Fruit fly (Drosophila melanogaster) whole organism, embryonic: ENCODE measurements around the gene CG8034.
A peak's percentile ranks its signal among the peaks of the same experiment; 100 is the strongest.

Experiments
- Aef1 ChIP-seq: fragments of 200-800 bp; sonication (Bioruptor generic); IDR thresholded peaks from 3 replicates; pipeline ENCODE4 v1.3.6; 2022; ENCODE audit warnings: missing biosample characterization, missing genetic modification characterization
- Atf3 ChIP-seq: fragments of 200-800 bp; sonication (Bioruptor generic); optimal IDR thresholded peaks from 3 replicates; lab custom pipeline; 2016; ENCODE audit warnings: missing biosample characterization, missing genetic modification characterization
- Atf6 ChIP-seq: fragments of 200-800 bp; sonication (Bioruptor generic); IDR thresholded peaks from 2 replicates; pipeline ENCODE4 v1.3.6; 2022; ENCODE audit warnings: missing biosample characterization, missing genetic modification characterization
- Bteb2 ChIP-seq: fragments of 200-800 bp; sonication (Bioruptor generic); optimal IDR thresholded peaks from 2 replicates; lab custom pipeline; 2016; ENCODE audit warnings: missing biosample characterization, missing genetic modification characterization
- CG10267 ChIP-seq: fragments of 200-800 bp; sonication (Bioruptor generic); optimal IDR thresholded peaks from 2 replicates; lab custom pipeline; 2018; ENCODE audit warnings: missing biosample characterization, mild to moderate bottlenecking, missing genetic modification characterization, moderate library complexity
- CG10321 ChIP-seq: fragments of 200-800 bp; sonication (Bioruptor generic); IDR thresholded peaks from 2 replicates; pipeline ENCODE4 v1.3.6; 2022; ENCODE audit warnings: missing biosample characterization, missing genetic modification characterization
- CG10979 ChIP-seq: fragments of 200-800 bp; sonication (Bioruptor generic); optimal IDR thresholded peaks from 2 replicates; lab custom pipeline; 2018; ENCODE audit warnings: missing biosample characterization, mild to moderate bottlenecking, missing genetic modification characterization, moderate library complexity
- CG11504 ChIP-seq: fragments of 200-800 bp; sonication (Bioruptor generic); optimal IDR thresholded peaks from 3 replicates; lab custom pipeline; 2019; ENCODE audit warnings: missing biosample characterization, mild to moderate bottlenecking, missing genetic modification characterization, moderate library complexity
- CG13296 ChIP-seq: fragments of 200-800 bp; sonication (Bioruptor generic); optimal IDR thresholded peaks from 3 replicates; lab custom pipeline; 2018; ENCODE audit warnings: missing biosample characterization, mild to moderate bottlenecking, missing genetic modification characterization
- CG15011 ChIP-seq: fragments of 200-800 bp; sonication (Bioruptor generic); optimal IDR thresholded peaks from 3 replicates; lab custom pipeline; 2018; ENCODE audit warnings: missing biosample characterization, mild to moderate bottlenecking, missing genetic modification characterization
- CG15479 ChIP-seq: fragments of 200-800 bp; sonication (Bioruptor generic); optimal IDR thresholded peaks from 3 replicates; lab custom pipeline; 2019; ENCODE audit warnings: missing biosample characterization, mild to moderate bottlenecking, missing genetic modification characterization, moderate library complexity
- CG16813 ChIP-seq: fragments of 200-800 bp; sonication (Bioruptor generic); IDR thresholded peaks from 3 replicates; pipeline ENCODE4 v1.3.6; 2022; ENCODE audit warnings: missing biosample characterization, missing genetic modification characterization; ENCODE audit not compliant: partially characterized antibody
- CG1792 ChIP-seq: fragments of 200-800 bp; sonication (Bioruptor generic); optimal IDR thresholded peaks from 2 replicates; lab custom pipeline; 2016; ENCODE audit warnings: missing biosample characterization, missing genetic modification characterization
- CG18262 ChIP-seq: fragments of 200-800 bp; optimal IDR thresholded peaks from 3 replicates; lab custom pipeline; 2019; ENCODE audit warnings: missing biosample characterization, mild to moderate bottlenecking, missing genetic modification characterization, moderate library complexity
- CG18599 ChIP-seq: fragments of 200-800 bp; sonication (Bioruptor generic); optimal IDR thresholded peaks from 3 replicates; lab custom pipeline; 2017; ENCODE audit warnings: missing biosample characterization, missing genetic modification characterization, mild to moderate bottlenecking, moderate library complexity, missing genetic modification reagents
- CG2712 ChIP-seq: fragments of 200-800 bp; optimal IDR thresholded peaks from 3 replicates; lab custom pipeline; 2019; ENCODE audit warnings: missing biosample characterization, mild to moderate bottlenecking, missing genetic modification characterization, moderate library complexity
- CG31365 ChIP-seq: fragments of 200-800 bp; sonication (Bioruptor generic); optimal IDR thresholded peaks from 2 replicates; lab custom pipeline; 2018; ENCODE audit warnings: missing biosample characterization, mild to moderate bottlenecking, missing genetic modification characterization
- CG32772 ChIP-seq: fragments of 200-800 bp; sonication (Bioruptor generic); IDR thresholded peaks from 2 replicates; pipeline ENCODE4 v1.3.6; 2022; ENCODE audit warnings: missing biosample characterization, missing genetic modification characterization
- CG4282 ChIP-seq: fragments of 200-800 bp; sonication (Bioruptor generic); optimal IDR thresholded peaks from 2 replicates; lab custom pipeline; 2016; ENCODE audit warnings: missing biosample characterization, missing genetic modification characterization
- CG4360 ChIP-seq: fragments of 200-800 bp; sonication (Bioruptor generic); IDR thresholded peaks from 2 replicates; pipeline ENCODE4 v1.3.6; 2022; ENCODE audit warnings: missing biosample characterization, missing genetic modification characterization
- CG5180 ChIP-seq: fragments of 200-800 bp; sonication (Bioruptor generic); optimal IDR thresholded peaks from 3 replicates; lab custom pipeline; 2017; ENCODE audit warnings: missing biosample characterization, missing genetic modification characterization, mild to moderate bottlenecking, moderate library complexity, missing genetic modification reagents
- CG6654 ChIP-seq: fragments of 200-800 bp; sonication (Bioruptor generic); optimal IDR thresholded peaks from 2 replicates; lab custom pipeline; 2017; ENCODE audit warnings: missing biosample characterization, mild to moderate bottlenecking, missing genetic modification characterization
- CG7839 ChIP-seq: fragments of 200-800 bp; sonication (Bioruptor generic); optimal IDR thresholded peaks from 3 replicates; lab custom pipeline; 2018; ENCODE audit warnings: missing biosample characterization, mild to moderate bottlenecking, missing genetic modification characterization, moderate library complexity
- CG8765 ChIP-seq: fragments of 200-800 bp; sonication (Bioruptor generic); IDR thresholded peaks from 2 replicates; pipeline ENCODE4 v1.3.6; 2022; ENCODE audit warnings: missing biosample characterization, missing genetic modification characterization
- CG9215 ChIP-seq: fragments of 200-800 bp; sonication (Bioruptor generic); IDR thresholded peaks from 2 replicates; pipeline ENCODE4 v1.3.6; 2022; ENCODE audit warnings: missing biosample characterization, missing genetic modification characterization
- CHES-1-like ChIP-seq: fragments of 200-800 bp; sonication (Bioruptor generic); optimal IDR thresholded peaks from 2 replicates; lab custom pipeline; 2016; ENCODE audit warnings: missing biosample characterization, missing genetic modification characterization
- Dfd ChIP-seq, 2 experiments: fragments of >200 bp; optimal IDR thresholded peaks; 2 replicates each; lab custom pipeline; 2017; ENCODE audit warnings: missing biosample characterization in 2 of 2, missing genetic modification characterization in 2 of 2
- Dip2 ChIP-seq: fragments of 200-800 bp; sonication (Bioruptor generic); IDR thresholded peaks from 2 replicates; pipeline ENCODE4 v1.3.6; 2022; ENCODE audit warnings: missing biosample characterization, missing genetic modification characterization
- Fer3 ChIP-seq: fragments of 200-800 bp; sonication (Bioruptor generic); optimal IDR thresholded peaks from 2 replicates; lab custom pipeline; 2018; ENCODE audit warnings: missing biosample characterization, mild to moderate bottlenecking, missing genetic modification characterization, moderate library complexity
- GATAe ChIP-seq: fragments of 200-800 bp; sonication (Bioruptor generic); conservative IDR thresholded peaks from 2 replicates; pipeline ENCODE4 v1.3.6; 2022; ENCODE audit warnings: missing biosample characterization, missing genetic modification characterization
- Hmx ChIP-seq: fragments of 200-800 bp; sonication (Bioruptor generic); optimal IDR thresholded peaks from 2 replicates; lab custom pipeline; 2016; ENCODE audit warnings: missing biosample characterization, missing genetic modification characterization
- Hr78 ChIP-seq, 2 experiments: fragments of 200-800 bp in 1 of 2; fragments of >200 bp in 1 of 2; sonication (Bioruptor generic) in 1 of 2; optimal IDR thresholded peaks; 2 replicates each; lab custom pipeline; 2017 to 2019; ENCODE audit warnings: missing biosample characterization in 2 of 2, missing genetic modification characterization in 2 of 2, mild to moderate bottlenecking in 1 of 2, moderate library complexity in 1 of 2
- Hsf ChIP-seq: fragments of 200-800 bp; sonication (Bioruptor generic); optimal IDR thresholded peaks from 3 replicates; lab custom pipeline; 2016; ENCODE audit warnings: missing biosample characterization, missing genetic modification characterization
- Med ChIP-seq: fragments of 200-800 bp; sonication (Bioruptor generic); peaks from one replicate; lab custom pipeline; 2016; ENCODE audit warnings: missing biosample characterization, missing genetic modification characterization, mild to moderate bottlenecking, inconsistent platforms, moderate library complexity
- Ptx1 ChIP-seq: fragments of 200-800 bp; sonication (Bioruptor generic); IDR thresholded peaks from 2 replicates; pipeline ENCODE4 v1.3.6; 2022; ENCODE audit warnings: missing biosample characterization, missing genetic modification characterization
- Rfx ChIP-seq: fragments of 200-800 bp; sonication (Bioruptor generic); IDR thresholded peaks from 2 replicates; pipeline ENCODE4 v1.3.6; 2022; ENCODE audit warnings: missing biosample characterization, missing genetic modification characterization
- ase ChIP-seq: fragments of 200-800 bp; sonication (Bioruptor generic); IDR thresholded peaks from 3 replicates; pipeline ENCODE4 v1.3.6; 2022; ENCODE audit warnings: missing biosample characterization, missing genetic modification characterization
- bowl ChIP-seq: fragments of 200-800 bp; sonication (Bioruptor generic); IDR thresholded peaks from 2 replicates; pipeline ENCODE4 v1.3.6; 2022; ENCODE audit warnings: missing biosample characterization, missing genetic modification characterization
- chn ChIP-seq: fragments of 200-800 bp; sonication (Bioruptor generic); optimal IDR thresholded peaks from 2 replicates; lab custom pipeline; 2016; ENCODE audit warnings: missing biosample characterization, missing genetic modification characterization
- dimm ChIP-seq: fragments of 200-800 bp; sonication (Bioruptor generic); IDR thresholded peaks from 2 replicates; pipeline ENCODE4 v1.3.6; 2022; ENCODE audit warnings: missing biosample characterization, missing genetic modification characterization
- dm ChIP-seq: fragments of 200-800 bp; sonication (Bioruptor generic); optimal IDR thresholded peaks from 3 replicates; lab custom pipeline; 2016; ENCODE audit warnings: missing biosample characterization, missing genetic modification characterization
- emc ChIP-seq: fragments of 200-800 bp; sonication (Bioruptor generic); optimal IDR thresholded peaks from 2 replicates; lab custom pipeline; 2016; ENCODE audit warnings: missing biosample characterization, missing genetic modification characterization
- exex ChIP-seq: fragments of 200-800 bp; sonication (Bioruptor generic); optimal IDR thresholded peaks from 4 replicates; lab custom pipeline; 2018; ENCODE audit warnings: missing biosample characterization, mild to moderate bottlenecking, missing genetic modification characterization, moderate library complexity
- fu2 ChIP-seq: fragments of 200-800 bp; sonication (Bioruptor generic); optimal IDR thresholded peaks from 2 replicates; lab custom pipeline; 2016; ENCODE audit warnings: missing biosample characterization, missing genetic modification characterization
- gro ChIP-seq: fragments of 200-800 bp; sonication (Bioruptor generic); optimal IDR thresholded peaks from 2 replicates; lab custom pipeline; 2016; ENCODE audit warnings: missing biosample characterization, missing genetic modification characterization
- otp ChIP-seq: fragments of 200-800 bp; sonication (Bioruptor generic); IDR thresholded peaks from 3 replicates; pipeline ENCODE4, ENCODE4 v1.3.6; 2022; ENCODE audit warnings: missing biosample characterization, missing genetic modification characterization
- sisA ChIP-seq: fragments of 200-800 bp; sonication (Bioruptor generic); IDR thresholded peaks from 2 replicates; pipeline ENCODE4 v1.3.6; 2022; ENCODE audit warnings: missing biosample characterization, missing genetic modification characterization
- toy ChIP-seq: fragments of 200-800 bp; sonication (Bioruptor generic); IDR thresholded peaks from 2 replicates; pipeline ENCODE4 v1.3.6; 2022; ENCODE audit warnings: missing biosample characterization, missing genetic modification characterization
- unpg ChIP-seq: fragments of 200-800 bp; sonication (Bioruptor generic); optimal IDR thresholded peaks from 3 replicates; lab custom pipeline; 2018; ENCODE audit warnings: missing biosample characterization, mild to moderate bottlenecking, missing genetic modification characterization, moderate library complexity
- zfh2 ChIP-seq: fragments of 200-800 bp; sonication (Bioruptor generic); optimal IDR thresholded peaks from 2 replicates; lab custom pipeline; 2016; ENCODE audit warnings: missing biosample characterization, missing genetic modification characterization

CG8034 gene

DNA sequence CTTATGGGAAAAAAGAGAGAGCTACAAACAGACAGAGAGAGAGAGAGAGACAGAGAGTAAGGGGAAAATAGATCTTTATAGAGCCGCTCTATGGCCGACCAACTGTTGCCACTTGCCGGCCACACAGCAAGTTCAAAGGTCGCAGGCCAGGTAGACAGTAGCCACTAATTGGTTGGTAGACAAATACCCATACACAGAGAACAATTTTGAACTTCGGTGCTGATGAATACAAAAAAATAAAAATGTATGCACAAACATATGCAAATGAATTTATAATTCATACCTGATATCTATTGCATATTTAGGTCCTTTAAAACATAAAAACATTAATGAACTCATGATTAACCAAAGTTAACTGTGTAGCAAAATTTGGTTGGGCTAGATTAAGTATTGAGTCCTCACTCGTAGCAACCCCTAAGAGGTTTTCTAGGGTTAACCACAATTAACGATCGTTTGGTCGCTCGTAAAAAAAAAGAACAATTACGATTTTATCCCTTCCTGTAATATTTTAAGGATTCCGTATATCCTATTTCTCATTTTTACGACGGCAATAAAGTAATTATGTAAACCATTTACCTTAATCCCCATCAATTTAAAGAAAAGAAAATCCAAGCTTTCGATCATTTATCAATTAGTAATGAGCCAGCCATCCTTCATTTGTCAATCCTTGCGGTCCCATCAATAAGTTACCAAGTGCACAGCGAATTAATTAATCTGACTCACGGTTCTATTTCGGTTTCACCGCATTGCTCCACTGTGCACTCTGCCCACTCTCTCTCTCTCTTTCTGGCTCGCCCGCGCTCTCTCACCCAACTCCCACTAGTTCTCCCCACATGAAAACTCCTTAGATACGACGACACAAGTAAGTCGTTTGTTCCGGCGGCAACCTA, 25.2 kb upstream of the CG8034 start (continued):
- TF ChIP-seq bowl (GFP tag; lab: Robert Waterston, UW) = no peak
- peak; percentile 13 for TF ChIP-seq CG18262 (tag; lab: Kevin White, UChicago)
- TF ChIP-seq CG16813 (GFP tag; lab: Robert Waterston, UW) = no peak
- no peak for TF ChIP-seq Fer3 (tag; lab: Kevin White, UChicago)
- TF ChIP-seq Rfx (GFP tag; lab: Robert Waterston, UW) = no peak
- TF ChIP-seq CG15479 = no peak
- TF ChIP-seq CG1792 (GFP tag; lab: Kevin White, UChicago) = no peak
- TF ChIP-seq dm (GFP tag; lab: Kevin White, UChicago) = no peak
- TF ChIP-seq CG9215 (GFP tag; lab: Robert Waterston, UW) = no peak
- no peak for TF ChIP-seq Bteb2
- no peak for TF ChIP-seq CG2712 (tag; lab: Kevin White, UChicago)
- no peak for TF ChIP-seq CG32772
- TF ChIP-seq Aef1 (GFP tag; lab: Robert Waterston, UW) = no peak
- TF ChIP-seq GATAe (GFP tag; lab: Robert Waterston, UW) = no peak
- no peak for TF ChIP-seq exex
- no peak for TF ChIP-seq sisA
- peak in 1 of 2 experiments; percentile 87 for TF ChIP-seq Hr78 (GFP tag; optimal IDR thresholded peaks at IDR 0.05; lab: Kevin White, UChicago)
- TF ChIP-seq CG31365 (tag; lab: Kevin White, UChicago) = no peak
- no peak for TF ChIP-seq Dip2 (GFP tag; lab: Robert Waterston, UW)
- no peak for TF ChIP-seq toy (GFP tag; lab: Robert Waterston, UW)
- no peak for TF ChIP-seq emc (GFP tag; lab: Kevin White, UChicago)
- no peak for TF ChIP-seq Hmx
- TF ChIP-seq gro (GFP tag; lab: Kevin White, UChicago) = no peak
- peak; percentile 7; the same call in 1 of the 2 replicates for TF ChIP-seq Atf6 (GFP tag; lab: Robert Waterston, UW)
- no peak for TF ChIP-seq ase
- TF ChIP-seq chn (GFP tag; lab: Kevin White, UChicago) = no peak
- no peak for TF ChIP-seq CG4282 (GFP tag; lab: Kevin White, UChicago)
- TF ChIP-seq CHES-1-like (GFP tag; lab: Kevin White, UChicago) = no peak
- TF ChIP-seq dimm (GFP tag; lab: Robert Waterston, UW) = no peak
- TF ChIP-seq CG10267 (tag; lab: Kevin White, UChicago) = peak; percentile 9
- no peak for TF ChIP-seq CG13296 (GFP tag; lab: Kevin White, UChicago)
- TF ChIP-seq CG11504 (tag; lab: Kevin White, UChicago) = no peak
- TF ChIP-seq CG5180 (GFP tag; lab: Kevin White, UChicago) = no peak
- TF ChIP-seq zfh2 (GFP tag; lab: Kevin White, UChicago) = no peak
- no peak for TF ChIP-seq otp (GFP tag; lab: Robert Waterston, UW)
- TF ChIP-seq CG8765 (GFP tag; lab: Robert Waterston, UW) = peak; percentile 75
- TF ChIP-seq Ptx1 (GFP tag; lab: Robert Waterston, UW) = no peak
- no peak for TF ChIP-seq unpg (GFP tag; lab: Kevin White, UChicago)
- no peak for TF ChIP-seq CG6654 (GFP tag; lab: Kevin White, UChicago)
- TF ChIP-seq CG18599 = no peak
- TF ChIP-seq fu2 (GFP tag; lab: Kevin White, UChicago) = no peak
- no peak for TF ChIP-seq CG15011
- peak; percentile 39 for TF ChIP-seq CG10979 (tag; lab: Kevin White, UChicago)
- no peak for TF ChIP-seq Hsf (GFP tag; lab: Kevin White, UChicago)
- TF ChIP-seq CG10321 (GFP tag; lab: Robert Waterston, UW) = no peak
- no peak for TF ChIP-seq Atf3
- no peak for TF ChIP-seq CG7839 (tag; lab: Kevin White, UChicago)
- TF ChIP-seq Dfd (GFP tag; optimal IDR thresholded peaks at IDR 0.05; lab: Kevin White, UChicago) = no peak
- TF ChIP-seq Med (GFP tag; lab: Kevin White, UChicago) = peak; percentile 54
- TF ChIP-seq CG4360 = no peak
